Fruit fly (Drosophila melanogaster) Kc167 (cell line): Measurements from ENCODE around the gene CG42502.

Experiments
- Myc ChIP-seq: fragments of >200 bp; optimal IDR thresholded peaks from 2 replicates; lab custom pipeline; 2017; ENCODE audit warnings: missing external identifiers
- Sin3A ChIP-seq: fragments of >200 bp; optimal IDR thresholded peaks from 2 replicates; lab custom pipeline; 2018; ENCODE audit warnings: missing external identifiers
- h ChIP-seq: fragments of >200 bp; optimal IDR thresholded peaks from 3 replicates; lab custom pipeline; 2018; ENCODE audit warnings: missing external identifiers
- insv ChIP-seq: fragments of >200 bp; optimal IDR thresholded peaks from 3 replicates; lab custom pipeline; 2018; ENCODE audit warnings: missing external identifiers
- psq ChIP-seq: fragments of >200 bp; optimal IDR thresholded peaks from 2 replicates; lab custom pipeline; 2017; ENCODE audit warnings: missing external identifiers
- ttk ChIP-seq: sonication (Bioruptor generic); optimal IDR thresholded peaks from 2 replicates; lab custom pipeline; 2017; ENCODE audit warnings: missing external identifiers

CG42502 gene

DNA sequence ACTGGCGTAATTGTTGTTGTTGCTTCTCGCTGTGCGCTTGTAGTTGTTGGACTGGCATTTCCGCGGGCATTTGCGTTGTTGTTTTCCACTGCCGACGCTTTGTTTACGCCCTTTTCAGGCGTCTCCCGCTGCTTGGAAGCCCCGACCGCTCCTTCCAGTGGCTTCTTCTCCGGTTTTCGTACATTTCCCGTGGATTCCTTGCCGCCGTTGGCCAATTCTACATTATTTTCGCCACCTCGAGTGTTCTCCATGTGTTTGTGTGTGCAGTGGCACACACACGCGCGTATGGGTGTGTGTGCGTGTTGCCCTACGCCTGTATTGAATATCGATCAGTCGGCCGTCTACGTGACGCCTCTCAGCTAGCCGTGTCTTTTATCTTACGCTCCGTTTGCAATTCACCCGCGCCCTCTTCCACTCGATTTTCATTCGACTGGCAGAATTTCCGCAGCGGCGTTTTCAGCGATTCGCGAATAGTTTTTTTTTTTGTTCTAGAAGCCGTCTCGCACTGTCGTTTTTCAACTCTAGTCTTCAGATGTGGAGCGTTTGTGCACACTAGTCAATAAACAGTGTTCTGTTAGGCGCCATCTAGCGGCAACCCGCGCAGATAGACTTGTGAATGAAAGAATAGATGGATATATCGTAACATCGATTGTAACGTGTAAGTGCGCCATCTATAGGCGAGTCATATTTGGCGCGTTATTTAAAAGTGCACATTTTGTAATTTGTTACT is 28.3 kb upstream of the CG42502 start, which contains the start of gene CG10600:
Gene CG10600, minus strand, starts transcription at position 537 of the 730 bp plus-strand sequence.
- TF ChIP-seq psq (lab: Kevin White, UChicago): no peak
- no peak for TF ChIP-seq ttk (lab: Kevin White, UChicago)
- no peak for TF ChIP-seq Sin3A (lab: Kevin White, UChicago)
- TF ChIP-seq Myc (lab: Kevin White, UChicago): no peak

DNA sequence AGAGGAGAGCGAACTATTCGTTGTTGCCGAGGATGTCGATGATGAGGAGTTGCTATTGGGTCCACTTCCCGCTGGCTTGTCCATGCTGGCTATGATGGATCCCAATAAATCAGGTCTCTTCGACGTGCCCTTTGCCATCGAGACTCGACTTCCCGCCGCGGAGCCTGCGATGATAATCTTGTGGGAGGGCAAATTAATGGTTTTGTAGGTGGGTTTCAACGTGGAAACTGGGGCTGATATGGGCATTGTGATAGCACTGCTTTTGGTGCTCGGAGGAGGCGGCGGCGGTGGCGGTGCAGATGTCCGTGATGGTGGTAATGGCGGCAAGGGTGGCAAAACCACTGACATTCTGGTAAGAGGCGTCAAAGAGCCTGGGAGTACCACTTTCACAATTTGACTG is 23.5 kb upstream of the CG42502 start:
- TF ChIP-seq ttk (lab: Kevin White, UChicago): no peak
- no peak for TF ChIP-seq insv (lab: Kevin White, UChicago)
- no peak for TF ChIP-seq psq (lab: Kevin White, UChicago)
- TF ChIP-seq Sin3A (lab: Kevin White, UChicago): no peak
- TF ChIP-seq h (lab: Kevin White, UChicago): no peak
- no peak for TF ChIP-seq Myc (lab: Kevin White, UChicago)

DNA sequence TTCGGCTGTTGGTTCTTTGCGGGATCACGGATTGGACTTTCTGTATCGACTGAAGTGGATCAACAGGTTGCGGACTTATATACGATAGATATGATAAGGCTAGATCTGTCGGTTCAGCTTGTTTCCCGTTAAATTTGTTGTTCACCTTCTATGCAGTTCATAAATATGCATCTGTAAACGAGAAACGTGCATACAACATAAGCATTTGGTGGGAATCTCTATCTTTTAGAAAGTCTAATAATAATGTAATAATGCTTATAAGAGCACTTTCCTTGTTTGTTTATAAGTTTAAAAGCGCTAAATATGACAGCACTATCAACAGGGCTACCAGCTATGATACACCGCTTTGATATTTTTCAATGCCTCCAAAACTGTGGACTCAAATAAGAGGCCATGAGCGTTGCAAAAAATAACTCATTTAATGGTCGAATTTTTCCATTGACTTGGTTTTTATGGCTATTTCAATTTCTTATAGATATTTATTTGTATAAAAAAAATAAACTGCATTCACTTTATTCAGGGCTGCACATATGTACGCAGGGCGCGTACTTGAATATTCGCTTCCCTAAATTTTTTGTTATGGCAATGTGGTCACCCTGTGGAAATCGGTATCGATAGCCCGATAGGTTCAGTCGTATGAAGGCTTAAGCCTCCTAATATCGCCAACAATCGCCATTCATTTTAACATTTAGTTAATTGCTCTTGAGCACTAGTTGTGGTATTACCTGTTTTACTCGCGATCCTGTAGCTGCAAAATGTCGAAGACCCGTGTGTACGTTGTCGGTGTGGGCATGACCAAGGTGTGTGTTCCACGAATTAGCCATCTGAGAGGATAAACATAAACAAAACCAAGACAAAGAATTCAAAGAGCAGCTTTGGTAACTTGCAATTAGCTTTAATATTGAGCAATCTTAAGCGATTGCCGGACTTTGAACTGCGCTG is 19.8 kb upstream of the CG42502 start, which contains the start of the genes CG17597 and ScpX:
Gene CG17597, minus strand, starts transcription at position 567 of the 942 bp plus-strand sequence.
Gene ScpX, plus strand, starts transcription at position 643 of the 942 bp plus-strand sequence.
- TF ChIP-seq h (lab: Kevin White, UChicago): no peak
- no peak for TF ChIP-seq Sin3A (lab: Kevin White, UChicago)
- no peak for TF ChIP-seq insv (lab: Kevin White, UChicago)
- TF ChIP-seq psq (lab: Kevin White, UChicago): no peak
- no peak for TF ChIP-seq Myc (lab: Kevin White, UChicago)
- no peak for TF ChIP-seq ttk (lab: Kevin White, UChicago)

DNA sequence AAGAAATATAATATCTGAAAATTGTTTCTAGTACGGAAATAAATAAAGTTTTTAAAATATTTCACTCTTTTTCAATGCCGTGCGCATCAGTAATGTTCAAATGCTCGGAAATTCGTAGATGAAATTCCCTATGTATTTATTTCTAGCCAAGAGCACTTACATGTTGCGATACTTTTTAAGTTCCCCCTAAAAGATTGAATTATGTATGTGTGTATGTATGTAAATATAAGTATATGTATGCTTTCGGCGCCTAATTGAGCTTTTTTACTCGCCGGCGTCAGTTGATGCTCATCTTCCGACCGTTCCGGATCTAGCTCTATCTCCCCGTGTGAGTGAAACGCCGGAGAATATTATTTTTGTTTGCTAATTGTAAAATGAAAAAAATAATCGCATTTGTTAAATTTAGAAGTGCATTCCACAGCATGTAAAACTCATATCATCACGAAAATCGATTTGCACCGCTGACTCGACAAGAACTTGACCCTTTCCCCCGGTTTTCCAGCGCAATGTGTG is 15.5 kb upstream of the CG42502 start, which contains the start of gene Ugt36E1:
Gene Ugt36E1, plus strand, starts transcription at position 275 of the 513 bp plus-strand sequence.
- TF ChIP-seq ttk (lab: Kevin White, UChicago) (no peak), Myc (lab: Kevin White, UChicago) (no peak), insv (lab: Kevin White, UChicago) (no peak), h (lab: Kevin White, UChicago) (no peak), psq (lab: Kevin White, UChicago) (no peak), Sin3A (lab: Kevin White, UChicago) (no peak)

DNA sequence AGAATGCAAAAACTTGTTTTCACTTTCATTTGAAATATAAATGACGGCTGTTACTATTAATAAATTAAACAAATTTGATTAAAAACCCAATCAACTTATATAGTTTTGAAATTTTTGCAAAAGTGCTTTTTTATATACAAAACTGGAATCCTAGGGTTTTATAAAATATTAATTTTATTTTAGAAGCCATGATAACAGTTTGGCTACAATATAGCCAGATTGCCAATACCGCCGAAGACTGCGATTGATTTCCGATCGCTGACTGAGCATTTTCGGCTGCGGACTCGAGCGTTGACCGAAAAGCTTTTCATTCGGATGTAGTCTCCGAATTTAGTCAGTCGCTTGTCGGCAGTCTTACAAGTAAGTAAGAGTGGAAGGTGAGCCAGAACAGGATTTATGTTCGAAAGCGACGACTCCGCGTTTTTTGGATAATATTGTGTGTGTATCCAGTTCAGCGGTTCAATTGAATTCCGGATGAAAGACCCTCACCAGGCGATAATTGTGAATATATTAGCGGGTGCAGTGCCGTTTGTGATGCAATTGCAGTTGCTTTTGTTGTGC is 12.3 kb upstream of the CG42502 start, which contains the start of gene Ugt36D1:
Gene Ugt36D1, plus strand, starts transcription at position 306 of the 561 bp plus-strand sequence.
- no peak for TF ChIP-seq h (lab: Kevin White, UChicago)
- no peak for TF ChIP-seq psq (lab: Kevin White, UChicago)
- TF ChIP-seq Myc (lab: Kevin White, UChicago): no peak
- no peak for TF ChIP-seq ttk (lab: Kevin White, UChicago)

DNA sequence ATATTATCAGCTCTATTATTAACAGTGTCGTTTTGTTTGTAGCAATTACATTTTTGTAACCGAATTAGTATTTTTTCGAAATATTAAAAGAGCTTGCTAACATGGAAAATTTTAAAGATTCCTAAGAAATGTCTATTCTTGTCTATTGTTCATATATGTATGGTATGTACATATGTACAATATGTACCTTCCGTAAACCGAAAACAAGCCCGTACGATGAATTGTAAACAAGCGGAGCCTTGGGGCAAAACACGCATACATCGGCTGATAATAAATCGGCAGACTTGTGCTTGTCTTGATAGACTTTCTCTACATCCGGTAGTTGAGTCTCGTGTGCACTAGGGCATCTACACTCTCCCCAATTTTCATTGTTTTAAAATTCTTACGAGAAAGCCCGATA is 11.8 kb upstream of the CG42502 start:
- TF ChIP-seq insv (lab: Kevin White, UChicago): no peak
- TF ChIP-seq Myc (lab: Kevin White, UChicago): no peak
- TF ChIP-seq h (lab: Kevin White, UChicago): no peak
- no peak for TF ChIP-seq ttk (lab: Kevin White, UChicago)
- no peak for TF ChIP-seq Sin3A (lab: Kevin White, UChicago)
- TF ChIP-seq psq (lab: Kevin White, UChicago): no peak

DNA sequence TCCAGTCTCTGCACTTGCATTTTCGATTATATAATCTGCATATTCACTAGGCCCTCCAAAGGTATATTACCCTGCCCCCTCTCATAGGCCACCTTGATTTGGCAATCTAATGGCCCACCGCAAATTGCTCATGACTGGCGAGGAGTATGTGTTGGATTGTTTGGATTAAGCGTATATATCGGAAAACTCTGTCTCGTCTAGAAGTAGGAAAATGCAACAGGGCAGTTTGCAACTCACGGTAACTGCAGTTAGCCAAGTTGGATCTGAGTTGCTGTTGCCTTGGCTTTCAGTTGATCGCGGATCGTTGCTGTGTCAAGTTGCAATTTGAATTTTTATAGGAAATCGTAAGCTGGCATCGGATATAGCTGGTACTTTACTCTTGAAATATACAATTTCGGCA is 8.0 kb upstream of the CG42502 start, which contains the start of gene Ugt36F1:
Gene Ugt36F1, plus strand, starts transcription at position 301 of the 400 bp plus-strand sequence.
- no peak for TF ChIP-seq Myc (lab: Kevin White, UChicago)
- no peak for TF ChIP-seq Sin3A (lab: Kevin White, UChicago)
- TF ChIP-seq psq (lab: Kevin White, UChicago): no peak
- no peak for TF ChIP-seq h (lab: Kevin White, UChicago)
- no peak for TF ChIP-seq ttk (lab: Kevin White, UChicago)
- no peak for TF ChIP-seq insv (lab: Kevin White, UChicago)

DNA sequence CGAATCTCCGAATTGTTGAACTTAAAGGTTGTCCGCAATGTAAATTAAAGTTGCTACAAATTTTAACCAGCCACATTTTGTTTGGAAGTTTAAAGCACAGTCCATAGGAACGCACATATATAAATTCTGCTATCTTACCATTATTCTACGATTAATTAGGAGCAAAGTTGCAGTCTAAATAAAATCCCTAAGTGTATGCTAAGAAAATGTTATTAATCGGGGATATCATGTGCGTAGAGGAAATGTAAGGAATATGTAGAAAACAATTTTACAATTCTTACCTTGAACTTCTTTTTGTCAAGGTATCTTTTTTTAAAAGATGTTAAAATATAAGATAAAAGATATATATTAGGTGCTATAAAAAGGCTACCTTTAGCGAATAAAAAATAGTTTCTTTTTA is 7.3 kb upstream of the CG42502 start:
- TF ChIP-seq Myc (lab: Kevin White, UChicago): no peak
- TF ChIP-seq ttk (lab: Kevin White, UChicago): no peak
- TF ChIP-seq insv (lab: Kevin White, UChicago): no peak
- TF ChIP-seq h (lab: Kevin White, UChicago): no peak
- TF ChIP-seq Sin3A (lab: Kevin White, UChicago): no peak
- no peak for TF ChIP-seq psq (lab: Kevin White, UChicago)

DNA sequence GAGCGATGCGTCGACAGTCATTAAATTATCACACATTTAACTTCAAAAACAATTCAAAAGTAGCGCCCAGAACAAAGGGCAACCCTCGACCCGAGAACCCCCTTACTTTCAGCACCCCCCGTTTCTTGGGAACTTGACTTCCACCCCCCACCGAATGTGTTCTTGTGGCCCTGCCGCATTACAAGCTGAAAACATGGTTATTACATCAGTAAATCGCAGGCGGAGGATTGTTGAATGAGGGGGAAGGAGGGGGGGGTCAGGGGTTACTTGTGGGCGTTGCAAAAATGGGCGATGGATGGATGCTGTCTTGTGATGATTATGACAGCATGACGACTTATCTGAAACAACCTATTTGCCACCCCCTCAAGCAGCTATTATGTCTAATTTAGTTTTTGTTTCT is 4.1 kb upstream of the CG42502 start:
- no peak for TF ChIP-seq insv (lab: Kevin White, UChicago)
- TF ChIP-seq psq (lab: Kevin White, UChicago): no peak
- TF ChIP-seq h (lab: Kevin White, UChicago): no peak
- TF ChIP-seq ttk (lab: Kevin White, UChicago): no peak
- TF ChIP-seq Myc (lab: Kevin White, UChicago): no peak
- no peak for TF ChIP-seq Sin3A (lab: Kevin White, UChicago)

DNA sequence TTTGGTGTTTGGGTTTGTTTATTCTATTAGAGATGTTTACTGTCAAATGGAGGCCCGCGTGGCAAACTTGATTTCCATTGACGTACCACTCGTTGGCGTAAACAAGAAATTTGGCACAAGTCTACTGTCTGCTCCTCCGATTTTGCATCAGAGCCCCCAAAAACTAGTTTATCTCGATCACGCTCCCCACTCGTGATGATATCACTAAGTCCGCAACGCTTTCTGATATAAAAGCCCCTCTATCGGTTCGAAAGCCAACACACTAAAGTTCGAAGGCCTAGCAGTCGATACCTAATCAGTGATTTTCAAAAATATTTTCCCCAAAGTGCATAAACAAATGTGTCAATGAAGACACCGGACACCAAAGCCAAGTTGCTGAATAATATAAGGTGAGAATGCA is 1.7 kb upstream of the CG42502 start:
- TF ChIP-seq Myc (lab: Kevin White, UChicago) (no peak), psq (lab: Kevin White, UChicago) (no peak), h (lab: Kevin White, UChicago) (no peak), insv (lab: Kevin White, UChicago) (no peak), Sin3A (lab: Kevin White, UChicago) (no peak), ttk (lab: Kevin White, UChicago) (no peak)
